Worm (Caenorhabditis elegans) whole organism, late embryonic: Measurements from ENCODE around the gene C02B8.7.

ENCODE experiments used
- ceh-19 ChIP-seq: fragments of 200-800 bp; sonication (Bioruptor generic); optimal IDR thresholded peaks from 2 replicates; lab custom pipeline; 2018; ENCODE audit warnings: mild to moderate bottlenecking, missing genetic modification characterization, missing compliant biosample characterization
- ceh-34 ChIP-seq: sonication (generic microtip); optimal IDR thresholded peaks from 2 replicates; lab custom pipeline; 2016; ENCODE audit warnings: mild to moderate bottlenecking, missing genetic modification characterization, missing compliant biosample characterization
- ceh-48 ChIP-seq: sonication (generic microtip); optimal IDR thresholded peaks from 2 replicates; lab custom pipeline; 2016; ENCODE audit warnings: missing genetic modification characterization, inconsistent platforms, missing compliant biosample characterization
- ets-4 ChIP-seq: sonication (generic microtip); optimal IDR thresholded peaks from 2 replicates; lab custom pipeline; 2016; ENCODE audit warnings: missing genetic modification characterization, missing compliant biosample characterization
- fax-1 ChIP-seq: sonication (generic microtip); optimal IDR thresholded peaks from 2 replicates; lab custom pipeline; 2016; ENCODE audit warnings: missing genotype, missing genetic modification characterization, missing compliant biosample characterization
- fkh-10 ChIP-seq: fragments of 150-350 bp; optimal IDR thresholded peaks from 2 replicates; lab custom pipeline; 2014; ENCODE audit warnings: missing biosample characterization, missing genetic modification reagents, missing genetic modification characterization
- hlh-15 ChIP-seq: sonication (generic microtip); optimal IDR thresholded peaks from 2 replicates; lab custom pipeline; 2016; ENCODE audit warnings: missing genetic modification characterization, missing compliant biosample characterization
- hlh-30 ChIP-seq: sonication (generic microtip); optimal IDR thresholded peaks from 2 replicates; lab custom pipeline; 2017; ENCODE audit warnings: antibody characterized with exemption, missing genetic modification characterization, missing compliant biosample characterization; ENCODE audit not compliant: insufficient read depth
- nhr-11 ChIP-seq: fragments of 150-350 bp; optimal IDR thresholded peaks from 2 replicates; lab custom pipeline; 2014; ENCODE audit warnings: missing biosample characterization, missing genetic modification characterization
- pat-9 ChIP-seq: fragments of 200-800 bp; sonication (Bioruptor generic); optimal IDR thresholded peaks from 2 replicates; lab custom pipeline; 2018; ENCODE audit warnings: mild to moderate bottlenecking, missing genetic modification characterization, moderate library complexity, missing compliant biosample characterization
- pha-2 ChIP-seq: sonication (generic microtip); optimal IDR thresholded peaks from 2 replicates; lab custom pipeline; 2017; ENCODE audit warnings: mild to moderate bottlenecking, missing genetic modification characterization, missing compliant biosample characterization
- pha-4 ChIP-seq: fragments of 150-350 bp; optimal IDR thresholded peaks from 2 replicates; lab custom pipeline; 2018; ENCODE audit warnings: missing biosample characterization, missing genetic modification reagents, missing genetic modification characterization
- unc-42 ChIP-seq: sonication (generic microtip); optimal IDR thresholded peaks from 2 replicates; lab custom pipeline; 2016; ENCODE audit warnings: missing genotype, missing genetic modification characterization, missing compliant biosample characterization
- unc-86 ChIP-seq: sonication (generic microtip); optimal IDR thresholded peaks from 2 replicates; lab custom pipeline; 2016; ENCODE audit warnings: missing genetic modification characterization, missing compliant biosample characterization

DNA sequence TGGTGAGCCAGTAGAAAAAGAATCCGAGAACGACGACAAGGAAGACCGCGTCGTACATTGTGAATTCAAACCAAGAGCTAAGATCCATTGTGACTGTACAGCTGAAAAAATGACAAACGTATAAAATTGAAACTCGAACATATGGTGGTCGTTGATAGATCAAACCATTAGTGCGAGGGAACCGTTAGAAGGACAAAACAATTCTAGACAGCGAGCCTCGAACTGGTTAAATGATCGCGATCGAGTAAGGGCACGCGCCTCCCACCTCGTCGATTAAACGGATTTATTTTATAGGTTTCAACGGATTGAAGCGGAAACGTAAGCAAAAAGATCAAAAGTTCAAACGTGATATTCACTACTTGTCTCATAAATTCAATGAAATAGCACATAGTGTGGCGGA lies 49.2 kb downstream of the C02B8.7 start, which contains the start of gene vem-1:
- TF ChIP-seq pha-2 (tag; lab: Kevin White, UChicago) (no peak), nhr-11 (no peak), fkh-10 (GFP tag; lab: Kevin White, UChicago) (no peak), ceh-34 (tag; lab: Kevin White, UChicago) (no peak), ceh-48 (tag; lab: Kevin White, UChicago) (no peak), pha-4 (no peak), ets-4 (no peak), pat-9 (tag; lab: Kevin White, UChicago) (no peak), hlh-30 (no peak), unc-42 (no peak), unc-86 (no peak), hlh-15 (tag; lab: Kevin White, UChicago) (no peak), ceh-19 (GFP tag; lab: Kevin White, UChicago) (no peak), fax-1 (tag; lab: Kevin White, UChicago) (no peak)
